Comparison of ENCODE assay signal across 1 fruit fly cellular context in the genomic region with DNA sequence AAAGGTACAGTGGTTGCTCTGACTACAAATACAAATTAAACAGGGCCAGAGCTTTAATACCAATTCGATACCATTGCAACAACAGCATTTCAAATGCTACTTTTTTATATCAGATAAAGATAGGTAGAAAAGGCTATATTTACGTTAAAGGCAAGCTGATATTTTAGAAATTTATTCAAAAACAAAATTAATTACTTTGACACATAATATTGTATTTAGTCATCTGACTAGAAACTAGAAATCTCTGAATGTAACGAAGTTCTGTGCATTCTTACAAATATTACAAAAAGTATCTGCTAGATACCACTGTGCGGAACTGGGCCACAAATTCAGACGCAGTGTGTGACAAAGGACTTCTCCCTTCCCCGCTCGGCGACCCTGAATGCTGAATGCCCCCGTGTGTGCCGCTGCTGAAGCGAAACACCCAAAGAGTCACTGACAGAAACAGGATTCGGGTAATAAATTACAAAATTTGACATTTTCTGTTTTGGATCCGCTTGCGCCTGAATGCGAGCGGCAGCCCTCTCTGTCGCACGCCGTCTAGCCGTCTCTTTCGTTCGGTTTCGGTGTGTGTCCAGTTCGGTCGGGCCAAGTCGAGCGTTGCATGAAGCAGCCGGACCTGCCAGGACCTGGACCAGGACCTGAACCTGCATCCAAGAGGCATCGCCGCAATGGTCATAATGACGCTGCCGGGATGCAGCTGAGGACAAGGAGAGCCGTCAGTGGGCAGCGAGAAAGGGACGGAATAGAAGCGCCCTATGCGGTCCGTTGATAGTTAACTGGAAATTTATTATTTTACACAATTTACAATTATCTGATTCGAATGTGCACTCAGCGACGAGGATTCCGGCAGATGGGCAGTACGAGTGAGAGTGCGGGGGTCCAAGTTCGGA.
A peak's percentile ranks its signal among the peaks of the same experiment; 100 is the strongest.
TF ChIP-seq lines count a peak whose summit lies in the region.

No protein-coding gene starts in this region.

TF ChIP-seq in whole organism, embryonic, 481 proteins besides CTCF, POLR2A, EP300 and RAD21 (continued from another document):
- TF ChIP-seq croc (GFP tag; conservative IDR thresholded peaks at IDR 0.05; lab: Robert Waterston, UW), result 0 out of 3 replicates have a peak, but pooled peaks have one; percentile 16
- TF ChIP-seq HmgZ (tag; optimal IDR thresholded peaks at IDR 0.05; lab: Kevin White, UChicago), result no peak
- peak; percentile 70 for TF ChIP-seq gem (tag; optimal IDR thresholded peaks at IDR 0.05; lab: Kevin White, UChicago)
- no peak for TF ChIP-seq grn (GFP tag; optimal IDR thresholded peaks at IDR 0.05; lab: Kevin White, UChicago)
- TF ChIP-seq CG11560 (tag; IDR thresholded peaks at IDR 0.05; lab: Robert Waterston, UW), result no peak
- TF ChIP-seq row (GFP tag; IDR thresholded peaks at IDR 0.05; lab: Robert Waterston, UW), result peak; percentile 61
- TF ChIP-seq CG4424 (GFP tag; optimal IDR thresholded peaks at IDR 0.05; lab: Kevin White, UChicago), result peak; percentile 54
- peak; percentile 32 for TF ChIP-seq Ets65A (GFP tag; lab: Kevin White, UChicago)
- TF ChIP-seq CG13775 (GFP tag; optimal IDR thresholded peaks at IDR 0.05; lab: Kevin White, UChicago), result peak; percentile 14
- TF ChIP-seq CG7556 (GFP tag; optimal IDR thresholded peaks at IDR 0.05; lab: Kevin White, UChicago), result peak; percentile 74
TF ChIP-seq in whole organism, embryonic: peak in this region for 139.
